Fruit fly (Drosophila melanogaster): Measurements from ENCODE around the gene Lasp.

dm6 chr3L:16635566-16636210, 75.8 kb downstream of the Lasp start:
- TF ChIP-seq CG8478 (optimal IDR thresholded peaks at IDR 0.05), result no peak
- TF ChIP-seq CTCF (optimal IDR thresholded peaks at IDR 0.05), result no peak

Measured in S2 (cell line).